Worm (Caenorhabditis elegans) whole organism, midembryonic: ENCODE measurements around the gene Y27F2A.8.
"Not testable (repeated sequence)": the region's sequence is repeated elsewhere in the genome, so short reads cannot be mapped to it uniquely, and the experiment has no call there.

Source experiments
- T22C8.4 ChIP-seq: fragments of 200-800 bp; sonication (Bioruptor generic); IDR thresholded peaks from 2 replicates; pipeline ENCODE4 v1.3.6; 2022; ENCODE audit warnings: missing genetic modification characterization, missing compliant biosample characterization
- cog-1 ChIP-seq: sonication (generic microtip); optimal IDR thresholded peaks from 2 replicates; lab custom pipeline; 2016; ENCODE audit warnings: missing genetic modification characterization, missing compliant biosample characterization
- flt-1 ChIP-seq: fragments of 200-800 bp; sonication (Bioruptor generic); IDR thresholded peaks from 2 replicates; pipeline ENCODE4 v1.3.6; 2022; ENCODE audit warnings: missing genetic modification characterization, missing compliant biosample characterization
- klf-2 ChIP-seq: fragments of 200-800 bp; sonication (Bioruptor generic); conservative IDR thresholded peaks from 2 replicates; pipeline ENCODE4 v1.3.6; 2022; ENCODE audit warnings: missing genetic modification reagents, missing genetic modification characterization, missing compliant biosample characterization
- med-1 ChIP-seq: sonication (generic microtip); optimal IDR thresholded peaks from 2 replicates; lab custom pipeline; 2017; ENCODE audit warnings: missing genetic modification characterization, mild to moderate bottlenecking, missing compliant biosample characterization, antibody characterized with exemption, missing genetic modification reagents; ENCODE audit not compliant: insufficient read depth
- ref-1 ChIP-seq: fragments of 200-800 bp; sonication (Bioruptor generic); conservative IDR thresholded peaks from 2 replicates; pipeline ENCODE4 v1.3.6; 2022; ENCODE audit warnings: missing genetic modification reagents, missing genetic modification characterization, missing compliant biosample characterization
- tab-1 ChIP-seq: fragments of 200-800 bp; sonication (Bioruptor generic); IDR thresholded peaks from 2 replicates; pipeline ENCODE4 v1.3.6; 2022; ENCODE audit warnings: missing genetic modification characterization, missing compliant biosample characterization
- ztf-23 ChIP-seq: fragments of 200-800 bp; sonication (Bioruptor generic); IDR thresholded peaks from 2 replicates; pipeline ENCODE4 v1.3.6; 2022; ENCODE audit warnings: missing genetic modification reagents, missing genetic modification characterization, missing compliant biosample characterization
- ztf-29 ChIP-seq: fragments of 200-800 bp; sonication (Bioruptor generic); IDR thresholded peaks from 2 replicates; pipeline ENCODE4 v1.3.6; 2022; ENCODE audit warnings: missing genetic modification reagents, missing genetic modification characterization, missing compliant biosample characterization

The Y27F2A.8 gene

DNA sequence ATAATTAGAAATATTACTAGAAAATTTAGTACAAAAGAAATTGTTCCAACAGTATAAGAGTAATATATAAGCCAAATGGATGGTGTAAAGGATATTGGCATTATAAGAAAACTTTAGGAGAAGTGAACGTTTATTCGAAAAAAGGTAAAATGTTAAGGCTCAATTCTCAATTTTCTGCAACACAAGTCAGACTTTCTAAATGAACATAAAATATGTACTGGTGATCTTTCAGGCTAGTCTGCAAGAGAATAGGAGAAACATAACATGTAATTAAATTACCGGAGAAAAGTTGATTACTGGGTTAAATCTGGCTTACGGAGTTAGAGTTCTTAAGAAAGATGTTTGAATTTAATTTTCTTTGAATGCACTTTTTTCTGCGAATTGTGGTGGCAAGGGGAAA lies 26.8 kb upstream of the Y27F2A.8 start, which contains the start of gene sri-33:
Gene sri-33 (minus strand): TSS at position 101 of the 400 bp plus-strand sequence.
- TF ChIP-seq ref-1 (GFP tag; lab: Robert Waterston, UW) (no peak), cog-1 (tag; lab: Kevin White, UChicago) (no peak), tab-1 (GFP tag; lab: Robert Waterston, UW) (no peak), ztf-23 (no peak), ztf-29 (GFP tag; lab: Robert Waterston, UW) (no peak), med-1 (GFP tag; lab: Kevin White, UChicago) (no peak), T22C8.4 (GFP tag; lab: Robert Waterston, UW) (no peak), flt-1 (GFP tag; lab: Robert Waterston, UW) (no peak), klf-2 (GFP tag; lab: Robert Waterston, UW) (no peak)

- TF ChIP-seq flt-1 (GFP tag; lab: Robert Waterston, UW) (no peak), med-1 (GFP tag; lab: Kevin White, UChicago) (no peak), klf-2 (GFP tag; lab: Robert Waterston, UW) (no peak), ztf-29 (GFP tag; lab: Robert Waterston, UW) (no peak), ref-1 (GFP tag; lab: Robert Waterston, UW) (no peak), ztf-23 (no peak), tab-1 (GFP tag; lab: Robert Waterston, UW) (no peak), T22C8.4 (GFP tag; lab: Robert Waterston, UW) (no peak), cog-1 (tag; lab: Kevin White, UChicago) (no peak)
These were observed 24.6 kb upstream of the Y27F2A.8 start, which contains the start of gene sri-34 for ce11 chrII:3158985-3159384. Gene sri-34 (minus strand): TSS chrII:3159085.

DNA sequence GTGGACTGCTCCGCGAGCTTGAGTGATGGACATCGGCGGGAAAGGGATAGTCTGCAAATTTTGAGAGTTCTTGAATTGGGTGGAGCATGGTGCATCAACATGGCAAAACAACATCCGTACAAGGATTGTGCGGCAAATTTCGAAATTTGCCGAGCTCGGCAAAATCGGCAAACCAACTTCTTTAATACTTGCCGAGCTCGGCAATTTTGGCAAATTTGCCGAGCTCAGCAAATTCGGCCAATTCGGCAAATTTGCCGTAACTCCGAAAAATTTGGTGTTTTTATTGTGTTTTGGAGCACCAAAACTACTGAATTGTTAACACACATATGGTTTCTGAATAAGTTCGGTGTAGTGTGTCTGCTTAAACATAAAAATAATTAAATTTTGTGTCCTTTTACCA lies 13.5 kb upstream of the Y27F2A.8 start, which contains the start of gene fbxc-55:
Gene fbxc-55 (minus strand): TSS at position 101 of the 400 bp plus-strand sequence.
- no peak for TF ChIP-seq ztf-29 (GFP tag; lab: Robert Waterston, UW)
- no peak for TF ChIP-seq flt-1 (GFP tag; lab: Robert Waterston, UW)
- no peak for TF ChIP-seq klf-2 (GFP tag; lab: Robert Waterston, UW)
- no peak for TF ChIP-seq T22C8.4 (GFP tag; lab: Robert Waterston, UW)
- no peak for TF ChIP-seq tab-1 (GFP tag; lab: Robert Waterston, UW)
- no peak for TF ChIP-seq med-1 (GFP tag; lab: Kevin White, UChicago)
- TF ChIP-seq ztf-23 = no peak
- TF ChIP-seq cog-1 (tag; lab: Kevin White, UChicago) = no peak
- no peak for TF ChIP-seq ref-1 (GFP tag; lab: Robert Waterston, UW)

- no peak for TF ChIP-seq flt-1 (GFP tag; lab: Robert Waterston, UW)
- no peak for TF ChIP-seq tab-1 (GFP tag; lab: Robert Waterston, UW)
- no peak for TF ChIP-seq ztf-29 (GFP tag; lab: Robert Waterston, UW)
- TF ChIP-seq klf-2 (GFP tag; lab: Robert Waterston, UW) = no peak
- TF ChIP-seq cog-1 (tag; lab: Kevin White, UChicago) = no peak
- no peak for TF ChIP-seq ztf-23
- no peak for TF ChIP-seq med-1 (GFP tag; lab: Kevin White, UChicago)
- no peak for TF ChIP-seq T22C8.4 (GFP tag; lab: Robert Waterston, UW)
- no peak for TF ChIP-seq ref-1 (GFP tag; lab: Robert Waterston, UW)
These were observed 11.4 kb upstream of the Y27F2A.8 start, which contains the start of gene Y27F2A.10 for ce11 chrII:3172176-3172575. Gene Y27F2A.10 (minus strand): TSS chrII:3172276.

- TF ChIP-seq ztf-29 (GFP tag; lab: Robert Waterston, UW); med-1 (GFP tag; lab: Kevin White, UChicago); ref-1 (GFP tag; lab: Robert Waterston, UW): not testable (repeated sequence)
These were observed 5.9 kb upstream of the Y27F2A.8 start, which contains the start of gene sri-40 for ce11 chrII:3177663-3178062. Gene sri-40 (plus strand): TSS chrII:3177963.

DNA sequence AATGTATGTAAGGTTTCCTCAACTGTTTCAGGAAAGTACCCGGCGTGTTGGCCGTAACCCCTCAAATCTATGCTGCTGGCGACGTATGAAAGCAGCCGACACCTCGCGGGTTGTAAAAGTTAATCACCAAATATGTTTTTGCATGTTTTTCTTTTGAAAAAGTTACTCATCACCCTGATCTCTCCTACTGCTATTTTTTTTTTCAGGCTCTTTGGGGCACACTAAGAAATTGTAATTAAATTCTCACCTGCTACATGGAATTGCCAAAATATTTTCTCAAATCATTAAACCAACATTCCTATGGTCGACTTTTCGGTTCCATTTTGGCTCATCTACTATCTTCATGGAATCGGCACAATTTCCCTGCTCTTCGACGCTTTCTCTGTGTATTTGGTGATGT lies 1.3 kb downstream of the Y27F2A.8 start, which contains the start of gene sri-78:
Gene sri-78 (plus strand): TSS at position 301 of the 400 bp plus-strand sequence.
- TF ChIP-seq klf-2, tab-1, ztf-29 (GFP tag; lab: Robert Waterston, UW): not testable (repeated sequence)

DNA sequence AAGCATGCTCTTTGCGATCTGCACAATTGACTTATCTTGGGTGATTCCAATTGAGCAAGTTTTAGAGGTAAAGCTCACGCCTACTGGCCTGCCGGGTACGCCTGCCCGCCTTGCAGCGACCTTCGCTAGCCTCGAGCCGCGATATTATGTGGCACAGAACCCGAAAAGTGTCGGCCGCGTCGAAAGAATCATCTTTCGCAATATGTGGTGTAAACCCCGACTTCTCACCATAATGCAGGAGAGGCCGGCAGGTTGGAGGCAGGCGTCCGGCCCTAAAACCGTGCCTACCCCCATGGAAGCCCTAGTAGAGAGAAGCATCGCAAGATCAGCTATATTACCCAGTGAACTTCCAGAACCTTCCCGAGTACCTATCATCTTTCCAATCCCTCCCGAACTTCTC lies 2.3 kb downstream of the Y27F2A.8 start:
- no peak for TF ChIP-seq med-1 (GFP tag; lab: Kevin White, UChicago)
- no peak for TF ChIP-seq klf-2 (GFP tag; lab: Robert Waterston, UW)
- TF ChIP-seq T22C8.4 (GFP tag; lab: Robert Waterston, UW) = no peak

DNA sequence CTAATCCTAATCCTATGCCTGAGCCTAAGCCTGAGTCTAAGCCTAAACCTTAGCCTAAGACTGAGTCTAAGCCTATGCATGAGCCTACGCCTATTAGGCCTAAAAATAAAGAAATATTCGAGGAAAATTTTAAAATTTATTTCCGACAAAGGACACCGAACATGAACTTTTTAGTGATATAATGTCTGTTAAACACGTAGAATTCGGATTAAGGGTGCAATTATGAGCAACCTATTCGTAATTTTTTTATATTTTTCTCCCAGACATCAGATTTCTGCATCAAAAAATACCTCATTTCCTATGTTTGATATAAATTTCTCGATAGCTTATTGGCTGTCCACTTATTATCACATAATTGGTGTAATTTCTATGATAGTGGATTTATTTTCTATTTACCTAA lies 5.4 kb downstream of the Y27F2A.8 start, which contains the start of gene Y27F2A.11:
Gene Y27F2A.11 (plus strand): TSS at position 301 of the 400 bp plus-strand sequence.
- TF ChIP-seq ref-1, flt-1, ztf-29 (GFP tag; lab: Robert Waterston, UW): not testable (repeated sequence)

- not testable (repeated sequence) for TF ChIP-seq T22C8.4 (GFP tag; lab: Robert Waterston, UW); tab-1 (GFP tag; lab: Robert Waterston, UW); med-1 (GFP tag; lab: Kevin White, UChicago)
These were observed 8.0 kb downstream of the Y27F2A.8 start, which contains the start of gene Y27F2A.9 for ce11 chrII:3191544-3191943. Gene Y27F2A.9 (minus strand): TSS chrII:3191644.

DNA sequence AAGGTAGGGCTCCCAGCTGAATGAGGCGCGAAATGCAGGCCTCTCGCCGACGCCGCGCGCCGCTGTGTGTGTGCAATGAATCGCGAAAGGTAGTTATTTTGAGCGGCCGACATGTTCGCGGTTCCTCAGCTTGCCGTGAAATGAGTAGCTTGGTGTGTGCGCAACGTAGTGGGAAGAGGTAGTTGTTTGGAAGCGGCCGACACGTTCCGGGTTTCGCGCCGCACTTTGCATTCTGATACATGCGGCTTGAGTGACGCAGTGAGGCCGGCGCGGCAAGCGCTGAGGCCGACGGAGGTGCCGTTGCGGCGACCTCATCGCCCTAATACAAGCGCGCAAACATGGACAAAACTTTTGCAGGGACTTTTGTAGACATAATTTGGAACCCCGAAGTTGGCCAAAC lies 12.1 kb downstream of the Y27F2A.8 start:
- no peak for TF ChIP-seq ref-1 (GFP tag; lab: Robert Waterston, UW)
- TF ChIP-seq tab-1 (GFP tag; lab: Robert Waterston, UW) = no peak
